Fruit fly (Drosophila melanogaster) S2 (cell line): ENCODE data around the gene CG9171.

Source experiments
- CG8478 ChIP-seq: fragments of >200 bp; optimal IDR thresholded peaks from 2 replicates; lab custom pipeline; 2018
- CTCF ChIP-seq, 2 experiments: fragments of >200 bp; optimal IDR thresholded peaks; 2 replicates each; lab custom pipeline; 2018

DNA sequence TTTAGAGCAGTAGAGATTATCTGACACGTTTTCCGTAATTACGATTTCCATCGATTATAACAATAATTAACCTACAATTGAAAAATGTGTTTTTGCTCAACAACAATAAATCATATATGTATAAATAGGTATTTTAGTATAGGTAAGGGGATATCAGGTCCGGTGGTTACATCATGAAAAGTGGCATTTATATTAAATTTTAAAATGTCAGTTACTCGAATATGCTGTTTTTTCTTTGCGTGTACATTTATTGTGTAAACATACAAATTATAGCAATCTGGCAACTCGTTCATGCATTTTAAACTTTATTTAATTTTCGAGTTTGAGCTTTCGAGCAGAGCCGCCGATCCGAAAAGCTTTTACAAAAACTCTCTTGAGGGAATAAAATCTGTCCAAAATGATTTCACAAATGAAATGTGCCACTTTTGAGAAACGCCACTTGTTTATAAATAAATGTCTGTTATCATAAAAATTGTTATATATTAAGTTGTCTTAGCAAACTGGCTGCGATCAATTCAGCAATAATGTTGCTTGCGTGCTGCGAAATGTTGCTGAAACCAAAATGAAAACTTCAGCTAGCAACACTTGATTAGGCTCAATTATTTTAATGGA, 56.4 kb downstream of the CG9171 start:
- no peak for TF ChIP-seq CTCF (optimal IDR thresholded peaks at IDR 0.05; lab: Kevin White, UChicago)
- TF ChIP-seq CG8478, result no peak
